Worm (Caenorhabditis elegans): ENCODE data around the gene ZK218.5.

Gene ZK218.5

DNA sequence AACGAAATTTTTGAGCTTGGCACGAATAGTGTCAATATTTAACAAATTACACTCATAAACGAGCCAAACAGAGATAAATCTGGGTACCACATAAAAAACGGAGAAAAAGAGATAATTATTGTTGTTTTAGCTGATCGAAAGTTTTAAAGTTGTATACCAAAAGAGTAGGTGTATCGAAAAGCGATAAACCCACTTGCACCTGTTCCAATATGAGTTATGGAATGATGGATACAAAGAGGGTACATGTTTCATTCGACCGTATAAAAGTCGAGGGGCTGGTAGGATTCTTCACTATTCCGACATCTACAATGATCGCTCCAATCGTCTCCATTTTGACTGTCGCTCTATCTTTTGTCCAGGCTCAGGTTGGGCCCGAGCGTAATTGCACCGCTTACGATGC lies 8.7 kb upstream of the ZK218.5 start, which contains the start of gene ZK218.1:
TSS of gene ZK218.1 (plus strand) at position 301 of the 400 bp plus-strand sequence.
- TF ChIP-seq ceh-16 (tag; optimal IDR thresholded peaks at IDR 0.05) (no peak), lin-39 (tag; optimal IDR thresholded peaks at IDR 0.05) (no peak), eor-1 (tag; optimal IDR thresholded peaks at IDR 0.05) (no peak), hmg-11 (tag; optimal IDR thresholded peaks at IDR 0.05) (no peak), ztf-11 (tag; optimal IDR thresholded peaks at IDR 0.05) (no peak), nhr-77 (tag; optimal IDR thresholded peaks at IDR 0.05) (no peak), nhr-11 (tag; optimal IDR thresholded peaks at IDR 0.05) (no peak), elt-2 (tag; optimal IDR thresholded peaks at IDR 0.05) (no peak), ztf-4 (tag; optimal IDR thresholded peaks at IDR 0.05) (no peak), skn-1 (tag; optimal IDR thresholded peaks at IDR 0.05) (no peak), fos-1 (tag; optimal IDR thresholded peaks at IDR 0.05) (no peak)

ce11 chrV:17094568-17094967 lies 6.4 kb upstream of the ZK218.5 start:
- TF ChIP-seq snpc-4 (tag; optimal IDR thresholded peaks at IDR 0.05) (no peak), pha-4 (tag; optimal IDR thresholded peaks at IDR 0.05) (no peak), nhr-237 (tag; optimal IDR thresholded peaks at IDR 0.05) (no peak), nhr-28 (tag; optimal IDR thresholded peaks at IDR 0.05) (no peak), tbx-2 (tag; optimal IDR thresholded peaks at IDR 0.05) (no peak), R02D3.7 (tag; optimal IDR thresholded peaks at IDR 0.05) (no peak), nhr-67 (tag; optimal IDR thresholded peaks at IDR 0.05) (no peak)

- TF ChIP-seq nhr-237 (tag; optimal IDR thresholded peaks at IDR 0.05): no peak
Observed at ce11 chrV:17098669-17099068, 2.3 kb upstream of the ZK218.5 start, which contains the start of the genes ZK218.3 and ZK218.4. Gene ZK218.3 (minus strand): TSS chrV:17098769. Gene ZK218.4 (plus strand): TSS chrV:17098854.

DNA sequence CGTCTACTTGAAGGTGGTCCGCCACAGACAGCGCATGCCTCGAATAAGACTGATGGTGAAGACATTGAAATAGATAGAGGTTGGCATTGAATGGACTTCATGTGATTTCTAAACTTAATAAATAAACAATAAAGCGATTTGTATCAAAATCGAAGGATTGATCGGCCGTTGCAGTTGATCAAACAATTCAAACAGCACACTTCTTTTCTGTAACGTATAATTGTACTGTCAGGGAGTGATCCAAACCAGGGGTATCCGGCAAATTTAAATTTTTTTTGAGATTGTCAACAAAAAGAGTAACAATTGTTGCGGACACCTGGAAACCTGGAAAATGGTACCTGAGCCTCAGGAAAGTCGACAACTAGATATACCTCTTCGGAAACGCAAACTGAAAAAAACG lies 3.6 kb downstream of the ZK218.5 start, which contains the start of gene nhr-248:
TSS of gene nhr-248 (minus strand) at position 101 of the 400 bp plus-strand sequence.
- TF ChIP-seq lin-15B (tag; optimal IDR thresholded peaks at IDR 0.05) (no peak), elt-2 (tag; optimal IDR thresholded peaks at IDR 0.05) (no peak), nhr-12 (tag; optimal IDR thresholded peaks at IDR 0.05) (no peak)

DNA sequence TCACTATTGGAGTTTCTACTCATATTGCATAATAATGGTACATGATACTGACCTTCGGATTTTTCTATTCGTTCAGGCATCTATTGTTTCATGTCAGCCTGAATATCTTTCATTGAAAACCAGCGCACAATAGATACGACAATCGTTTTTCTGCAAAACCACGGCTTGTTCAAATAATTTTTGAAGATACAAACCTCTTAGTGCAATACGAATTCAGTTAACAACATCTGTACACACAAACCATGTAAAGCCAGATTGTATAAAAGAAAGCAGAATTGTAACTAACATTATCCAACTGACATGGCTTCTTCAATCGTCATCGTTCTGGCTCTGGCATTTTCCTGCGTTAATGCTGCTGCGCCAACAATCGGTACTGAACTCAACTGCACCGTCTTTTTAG lies 4.6 kb downstream of the ZK218.5 start, which contains the start of gene ZK218.7:
TSS of gene ZK218.7 (plus strand) at position 301 of the 400 bp plus-strand sequence.
- TF ChIP-seq nhr-67 (tag; optimal IDR thresholded peaks at IDR 0.05) (no peak), mdl-1 (tag; optimal IDR thresholded peaks at IDR 0.05) (no peak), pha-4 (tag; optimal IDR thresholded peaks at IDR 0.05) (no peak), elt-2 (tag; optimal IDR thresholded peaks at IDR 0.05) (no peak), nhr-77 (tag; optimal IDR thresholded peaks at IDR 0.05) (no peak), egl-27 (tag; optimal IDR thresholded peaks at IDR 0.05) (no peak), zag-1 (tag; optimal IDR thresholded peaks at IDR 0.05) (no peak), R02D3.7 (tag; optimal IDR thresholded peaks at IDR 0.05) (no peak), nhr-25 (tag; optimal IDR thresholded peaks at IDR 0.05) (no peak), lsy-12 (tag; optimal IDR thresholded peaks at IDR 0.05) (no peak), nfya-1 (tag; optimal IDR thresholded peaks at IDR 0.05; ENCODE audit: insufficient read depth) (no peak), ceh-82 (tag; optimal IDR thresholded peaks at IDR 0.05) (no peak), tbx-2 (tag; optimal IDR thresholded peaks at IDR 0.05) (no peak)

DNA sequence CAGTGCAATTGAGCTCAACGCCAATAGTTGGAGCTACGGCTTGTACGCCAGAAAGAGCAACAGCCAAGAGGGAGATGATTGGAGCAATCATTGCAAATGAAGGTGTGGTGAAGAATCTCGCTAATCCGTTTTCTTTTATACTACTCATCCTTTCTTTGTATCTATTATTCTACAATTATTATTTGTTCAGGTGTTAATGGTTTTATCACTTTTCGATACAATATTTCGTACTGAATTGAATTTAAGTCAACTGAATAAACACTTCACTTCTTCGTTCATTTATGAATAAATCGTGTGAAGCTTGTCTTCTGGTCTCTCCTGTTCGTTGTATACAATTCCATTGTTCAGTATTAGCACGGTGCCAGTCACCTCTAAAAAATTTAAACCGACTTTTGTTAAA lies 7.4 kb downstream of the ZK218.5 start, which contains the start of gene ZK218.11:
TSS of gene ZK218.11 (minus strand) at position 101 of the 400 bp plus-strand sequence.
- no peak for TF ChIP-seq fkh-10 (GFP tag; optimal IDR thresholded peaks at IDR 0.05)
- no peak for TF ChIP-seq mdl-1 (tag; optimal IDR thresholded peaks at IDR 0.05)
- TF ChIP-seq lin-15B (tag; optimal IDR thresholded peaks at IDR 0.05): no peak
- TF ChIP-seq ceh-82 (tag; optimal IDR thresholded peaks at IDR 0.05): no peak
- no peak for TF ChIP-seq pqm-1 (tag; optimal IDR thresholded peaks at IDR 0.05)
- no peak for TF ChIP-seq sea-2 (GFP tag; optimal IDR thresholded peaks at IDR 0.05)
- no peak for TF ChIP-seq jun-1 (tag; optimal IDR thresholded peaks at IDR 0.05)
- TF ChIP-seq nhr-25 (tag; optimal IDR thresholded peaks at IDR 0.05): no peak
- no peak for TF ChIP-seq nfya-1 (tag; optimal IDR thresholded peaks at IDR 0.05; ENCODE audit: insufficient read depth)
- no peak for TF ChIP-seq ceh-9 (tag; optimal IDR thresholded peaks at IDR 0.05)
- TF ChIP-seq nhr-11 (tag; optimal IDR thresholded peaks at IDR 0.05): no peak
- no peak for TF ChIP-seq snpc-4 (tag; optimal IDR thresholded peaks at IDR 0.05)
- TF ChIP-seq ztf-11 (tag; optimal IDR thresholded peaks at IDR 0.05): no peak
- TF ChIP-seq R02D3.7 (tag; optimal IDR thresholded peaks at IDR 0.05): no peak
- TF ChIP-seq ama-1 (optimal IDR thresholded peaks at IDR 0.05): no peak
- no peak for TF ChIP-seq pha-4 (tag; optimal IDR thresholded peaks at IDR 0.05)

Data from whole organism, L3 larva.